Worm (Caenorhabditis elegans): Measurements from ENCODE around the gene gei-6.

- TF ChIP-seq mel-28 (tag; optimal IDR thresholded peaks at IDR 0.05; ENCODE audit: borderline replicate concordance): no peak
- no peak for TF ChIP-seq unc-130 (GFP tag; optimal IDR thresholded peaks at IDR 0.05)
- TF ChIP-seq rpc-1 (optimal IDR thresholded peaks at IDR 0.05): no peak
- no peak for TF ChIP-seq rpc-1 (tag; optimal IDR thresholded peaks at IDR 0.05)
- TF ChIP-seq ceh-58 (GFP tag; IDR thresholded peaks at IDR 0.05): no peak
- no peak for TF ChIP-seq ztf-18 (tag; optimal IDR thresholded peaks at IDR 0.05)
Measured at ce11 chrV:7264042-7264441, 33.4 kb upstream of the gei-6 start, which contains the start of gene C13A2.9.

Data from whole organism, young adult.